Fruit fly (Drosophila melanogaster) whole organism: ENCODE results near the gene CG6695.

Experiments used
- CG8478 ChIP-seq: fragments of >200 bp; optimal IDR thresholded peaks from 2 replicates; lab custom pipeline; 2018; ENCODE audit warnings: inconsistent platforms
- Dll ChIP-seq: fragments of >200 bp; optimal IDR thresholded peaks from 2 replicates; lab custom pipeline; 2017
- EcR ChIP-seq, 2 experiments: fragments of >200 bp; optimal IDR thresholded peaks; 2 replicates each; lab custom pipeline; 2017; ENCODE audit warnings: missing biosample characterization in 2 of 2, missing genetic modification characterization in 2 of 2, missing genetic modification reagents in 2 of 2
- pan ChIP-seq: fragments of >200 bp; optimal IDR thresholded peaks from 2 replicates; lab custom pipeline; 2017
- psq ChIP-seq: fragments of >200 bp; optimal IDR thresholded peaks from 2 replicates; lab custom pipeline; 2017
- usp ChIP-seq: fragments of >200 bp; optimal IDR thresholded peaks from 2 replicates; lab custom pipeline; 2017; ENCODE audit warnings: missing biosample characterization, missing genetic modification characterization, mixed read lengths

DNA sequence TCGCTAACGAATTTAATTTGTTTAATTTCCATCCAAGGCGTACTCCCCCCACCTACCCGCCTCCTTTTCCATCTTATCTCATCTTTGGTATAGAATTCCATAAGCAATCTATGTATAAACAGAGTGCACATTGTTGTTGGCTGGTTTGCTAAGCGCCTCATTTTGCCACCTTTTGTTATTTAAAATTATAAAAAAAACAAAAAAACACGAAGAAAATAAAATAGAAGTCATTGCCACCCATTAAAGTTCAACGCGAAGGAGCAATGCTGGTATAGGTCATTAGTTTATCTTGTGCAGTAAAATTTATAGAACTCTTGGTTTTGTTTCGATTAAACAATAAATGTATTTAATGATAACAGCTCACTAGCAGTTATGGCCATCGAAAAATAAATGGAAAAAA is 20.6 kb upstream of the CG6695 start:
- TF ChIP-seq Dll (no peak), usp (no peak), CG8478 (lab: Kevin White, UChicago) (no peak), psq (lab: Kevin White, UChicago) (no peak), pan (lab: Kevin White, UChicago) (no peak), EcR (GFP tag; optimal IDR thresholded peaks at IDR 0.05; lab: Kevin White, UChicago) (no peak)
